Worm (Caenorhabditis elegans) whole organism, young adult: ENCODE results near the gene T14B4.1.
A peak's percentile ranks its signal among the peaks of the same experiment; 100 is the strongest.

Experiments used
- D2030.7 ChIP-seq: fragments of 200-800 bp; sonication (Bioruptor generic); IDR thresholded peaks from 2 replicates; pipeline ENCODE4 v1.3.6; 2022; ENCODE audit warnings: missing genetic modification reagents, missing genetic modification characterization, missing compliant biosample characterization
- F33H1.4 ChIP-seq: fragments of 200-800 bp; sonication (Bioruptor generic); IDR thresholded peaks from 2 replicates; pipeline ENCODE4 v1.3.6; 2022; ENCODE audit warnings: missing genetic modification reagents, missing genetic modification characterization, missing compliant biosample characterization
- F55B11.4 ChIP-seq: sonication (generic microtip); optimal IDR thresholded peaks from 2 replicates; lab custom pipeline; 2016; ENCODE audit warnings: missing compliant biosample characterization, missing genetic modification characterization, borderline replicate concordance; ENCODE audit not compliant: insufficient read depth
- F57C9.4 ChIP-seq: sonication (generic microtip); optimal IDR thresholded peaks from 2 replicates; lab custom pipeline; 2017; ENCODE audit warnings: mild to moderate bottlenecking, missing genetic modification characterization, missing compliant biosample characterization
- K11D2.4 ChIP-seq: fragments of 200-800 bp; sonication (Bioruptor generic); IDR thresholded peaks from 2 replicates; pipeline ENCODE4 v1.3.6; 2022; ENCODE audit warnings: missing genetic modification reagents, missing genetic modification characterization, missing compliant biosample characterization
- K12H6.12 ChIP-seq: fragments of 200-800 bp; sonication (Bioruptor generic); optimal IDR thresholded peaks from 2 replicates; lab custom pipeline; 2018; ENCODE audit warnings: mild to moderate bottlenecking, missing genetic modification characterization, missing compliant biosample characterization
- T07F8.4 ChIP-seq: sonication (generic microtip); optimal IDR thresholded peaks from 2 replicates; lab custom pipeline; 2016; ENCODE audit warnings: mild to moderate bottlenecking, missing genetic modification characterization, moderate library complexity, missing compliant biosample characterization
- Y56A3A.18 ChIP-seq: fragments of 200-800 bp; sonication (Bioruptor generic); IDR thresholded peaks from 2 replicates; pipeline ENCODE4 v1.3.6; 2022; ENCODE audit warnings: missing genetic modification reagents, missing genetic modification characterization, missing compliant biosample characterization
- Y67H2A.10 ChIP-seq: fragments of 200-800 bp; sonication (Bioruptor generic); conservative IDR thresholded peaks from 2 replicates; pipeline ENCODE4 v1.3.6; 2022; ENCODE audit warnings: missing genetic modification reagents, missing genetic modification characterization, missing compliant biosample characterization
- Y79H2A.3 ChIP-seq: fragments of 200-800 bp; sonication (Bioruptor generic); conservative IDR thresholded peaks from 2 replicates; pipeline ENCODE4 v1.3.6; 2022; ENCODE audit warnings: missing genetic modification reagents, missing genetic modification characterization, missing compliant biosample characterization
- Y95B8A.8 ChIP-seq: fragments of 200-800 bp; sonication (Bioruptor generic); IDR thresholded peaks from 2 replicates; pipeline ENCODE4 v1.3.6; 2022; ENCODE audit warnings: missing genetic modification reagents, missing genetic modification characterization, missing compliant biosample characterization
- akir-1 ChIP-seq: fragments of 200-800 bp; sonication (Bioruptor generic); optimal IDR thresholded peaks from 2 replicates; lab custom pipeline; 2018; ENCODE audit warnings: mild to moderate bottlenecking, missing genetic modification characterization, moderate library complexity, missing compliant biosample characterization
- aptf-2 ChIP-seq: fragments of 200-800 bp; sonication (Bioruptor generic); conservative IDR thresholded peaks from 2 replicates; pipeline ENCODE4 v1.3.6; 2022; ENCODE audit warnings: missing genetic modification reagents, missing genetic modification characterization, missing compliant biosample characterization
- aptf-3 ChIP-seq: fragments of 200-800 bp; sonication (Bioruptor generic); IDR thresholded peaks from 2 replicates; pipeline ENCODE4 v1.3.6; 2022; ENCODE audit warnings: missing genetic modification characterization, missing compliant biosample characterization
- atf-7 ChIP-seq: sonication (generic microtip); optimal IDR thresholded peaks from 2 replicates; lab custom pipeline; 2017; ENCODE audit warnings: mild to moderate bottlenecking, missing genetic modification characterization, missing compliant biosample characterization
- attf-5 ChIP-seq: fragments of 200-800 bp; sonication (Bioruptor generic); optimal IDR thresholded peaks from 2 replicates; lab custom pipeline; 2018; ENCODE audit warnings: mild to moderate bottlenecking, missing genetic modification characterization, missing compliant biosample characterization
- attf-6 ChIP-seq: fragments of 200-800 bp; sonication (Bioruptor generic); IDR thresholded peaks from 2 replicates; pipeline ENCODE4 v1.3.6; 2022; ENCODE audit warnings: missing genetic modification reagents, missing genetic modification characterization, missing compliant biosample characterization
- bed-1 ChIP-seq: fragments of 200-800 bp; sonication (Bioruptor generic); IDR thresholded peaks from 2 replicates; pipeline ENCODE4 v1.3.6; 2022; ENCODE audit warnings: missing genetic modification reagents, missing genetic modification characterization, missing compliant biosample characterization
- cebp-1 ChIP-seq, 2 experiments: fragments of 200-800 bp in 1 of 2; sonication (Bioruptor generic) in 1 of 2; sonication (generic microtip) in 1 of 2; IDR thresholded peaks in 1 of 2; optimal IDR thresholded peaks in 1 of 2; 2 replicates each; pipeline versions ENCODE4 v1.3.6 to Lab custom; 2017 to 2022; ENCODE audit warnings: missing compliant biosample characterization in 2 of 2, missing genetic modification characterization in 2 of 2, mild to moderate bottlenecking in 1 of 2, missing genetic modification reagents in 1 of 2, moderate library complexity in 1 of 2
- ceh-27 ChIP-seq: fragments of 200-800 bp; sonication (Bioruptor generic); optimal IDR thresholded peaks from 2 replicates; lab custom pipeline; 2018; ENCODE audit warnings: mild to moderate bottlenecking, missing genetic modification characterization, moderate library complexity, missing compliant biosample characterization
- ceh-58 ChIP-seq: fragments of 200-800 bp; sonication (Bioruptor generic); IDR thresholded peaks from 2 replicates; pipeline ENCODE4 v1.3.6; 2022; ENCODE audit warnings: missing genetic modification characterization, missing compliant biosample characterization
- dpl-1 ChIP-seq: fragments of 150-350 bp; optimal IDR thresholded peaks from 2 replicates; lab custom pipeline; 2014; ENCODE audit warnings: missing biosample characterization, missing genetic modification reagents, missing genetic modification characterization
- ekl-4 ChIP-seq: fragments of 200-800 bp; sonication (Bioruptor generic); IDR thresholded peaks from 2 replicates; pipeline ENCODE4 v1.3.6; 2022; ENCODE audit warnings: missing genetic modification reagents, missing genetic modification characterization, missing compliant biosample characterization
- ets-4 ChIP-seq: fragments of 200-800 bp; sonication (Bioruptor generic); optimal IDR thresholded peaks from 2 replicates; lab custom pipeline; 2018; ENCODE audit warnings: mild to moderate bottlenecking, missing genetic modification characterization, missing compliant biosample characterization
- him-1 ChIP-seq: sonication (generic microtip); optimal IDR thresholded peaks from 2 replicates; lab custom pipeline; 2016; ENCODE audit warnings: missing genotype, missing genetic modification reagents, missing genetic modification characterization, missing compliant biosample characterization
- hsf-1 ChIP-seq: fragments of 200-800 bp; sonication (Bioruptor generic); IDR thresholded peaks from 2 replicates; pipeline ENCODE4 v1.3.6; 2022; ENCODE audit warnings: missing genetic modification reagents, missing genetic modification characterization, missing compliant biosample characterization
- lsy-27 ChIP-seq: sonication (generic microtip); optimal IDR thresholded peaks from 2 replicates; lab custom pipeline; 2017; ENCODE audit warnings: missing genetic modification characterization, mild to moderate bottlenecking, missing compliant biosample characterization, antibody characterized with exemption, missing genotype, borderline replicate concordance; ENCODE audit not compliant: insufficient read depth
- madf-10 ChIP-seq: sonication (generic microtip); optimal IDR thresholded peaks from 2 replicates; lab custom pipeline; 2016; ENCODE audit warnings: mild to moderate bottlenecking, missing genetic modification characterization, missing compliant biosample characterization
- madf-8 ChIP-seq: fragments of 200-800 bp; sonication (Bioruptor generic); conservative IDR thresholded peaks from 2 replicates; pipeline ENCODE4 v1.3.6; 2022; ENCODE audit warnings: missing genetic modification reagents, missing genetic modification characterization, missing compliant biosample characterization
- nfya-2 ChIP-seq: fragments of 200-800 bp; sonication (Bioruptor generic); IDR thresholded peaks from 2 replicates; pipeline ENCODE4 v1.3.6; 2022; ENCODE audit warnings: missing genetic modification reagents, missing genetic modification characterization, missing compliant biosample characterization
- nhr-179 ChIP-seq: sonication (generic microtip); optimal IDR thresholded peaks from 2 replicates; lab custom pipeline; 2016; ENCODE audit warnings: mild to moderate bottlenecking, missing genetic modification characterization, missing compliant biosample characterization
- nhr-80 ChIP-seq: sonication (generic microtip); optimal IDR thresholded peaks from 2 replicates; lab custom pipeline; 2016; ENCODE audit warnings: missing genetic modification characterization, missing compliant biosample characterization
- pha-4 ChIP-seq: fragments of 150-350 bp; sonication (generic microtip); optimal IDR thresholded peaks from 2 replicates; lab custom pipeline; 2014; ENCODE audit warnings: missing biosample characterization, missing genetic modification reagents, missing genetic modification characterization
- rec-8 ChIP-seq, 2 experiments: sonication (generic microtip); optimal IDR thresholded peaks; 2 replicates each; lab custom pipeline; 2016; ENCODE audit warnings: mild to moderate bottlenecking in 2 of 2, missing genetic modification characterization in 2 of 2, missing genetic modification reagents in 2 of 2, missing genotype in 2 of 2, missing biosample characterization in 1 of 2, missing compliant biosample characterization in 1 of 2, moderate library complexity in 1 of 2
- sea-2 ChIP-seq: fragments of 200-800 bp; sonication (Bioruptor generic); IDR thresholded peaks from 2 replicates; pipeline ENCODE4 v1.3.6; 2022; ENCODE audit warnings: missing genetic modification characterization, missing compliant biosample characterization
- snpc-4 ChIP-seq, 5 experiments: fragments of 150-350 bp in 1 of 5; sonication (generic microtip) in 4 of 5; optimal IDR thresholded peaks; 2 replicates each; lab custom pipeline; 2014 to 2018; ENCODE audit warnings: missing genetic modification characterization in 5 of 5, missing biosample characterization in 3 of 5, antibody characterized with exemption in 2 of 5, mild to moderate bottlenecking in 2 of 5, missing compliant biosample characterization in 2 of 5, missing genotype in 2 of 5, moderate library complexity in 2 of 5, missing genetic modification reagents in 1 of 5
- sptf-2 ChIP-seq: fragments of 200-800 bp; sonication (Bioruptor generic); optimal IDR thresholded peaks from 2 replicates; lab custom pipeline; 2018; ENCODE audit warnings: mild to moderate bottlenecking, missing genetic modification characterization, missing compliant biosample characterization
- tbx-9 ChIP-seq: sonication (generic microtip); optimal IDR thresholded peaks from 2 replicates; lab custom pipeline; 2016; ENCODE audit warnings: borderline replicate concordance, missing genetic modification characterization, inconsistent platforms, missing compliant biosample characterization
- unc-62 ChIP-seq: fragments of 150-350 bp; optimal IDR thresholded peaks from 2 replicates; lab custom pipeline; 2014; ENCODE audit warnings: missing biosample characterization, missing genetic modification reagents, missing genetic modification characterization
- zfh-2 ChIP-seq: fragments of 200-800 bp; sonication (Bioruptor generic); conservative IDR thresholded peaks from 2 replicates; pipeline ENCODE4 v1.3.6; 2022; ENCODE audit warnings: missing genetic modification reagents, missing genetic modification characterization, missing compliant biosample characterization
- zim-3 ChIP-seq: sonication (generic microtip); optimal IDR thresholded peaks from 2 replicates; lab custom pipeline; 2017; ENCODE audit warnings: mild to moderate bottlenecking, missing genetic modification characterization, moderate library complexity, missing compliant biosample characterization
- ztf-22 ChIP-seq: fragments of 200-800 bp; sonication (Bioruptor generic); optimal IDR thresholded peaks from 2 replicates; lab custom pipeline; 2018; ENCODE audit warnings: mild to moderate bottlenecking, missing genetic modification characterization, moderate library complexity, missing compliant biosample characterization
- ztf-26 ChIP-seq: sonication (generic microtip); optimal IDR thresholded peaks from 2 replicates; lab custom pipeline; 2017; ENCODE audit warnings: missing genetic modification characterization, missing compliant biosample characterization

Gene T14B4.1

DNA sequence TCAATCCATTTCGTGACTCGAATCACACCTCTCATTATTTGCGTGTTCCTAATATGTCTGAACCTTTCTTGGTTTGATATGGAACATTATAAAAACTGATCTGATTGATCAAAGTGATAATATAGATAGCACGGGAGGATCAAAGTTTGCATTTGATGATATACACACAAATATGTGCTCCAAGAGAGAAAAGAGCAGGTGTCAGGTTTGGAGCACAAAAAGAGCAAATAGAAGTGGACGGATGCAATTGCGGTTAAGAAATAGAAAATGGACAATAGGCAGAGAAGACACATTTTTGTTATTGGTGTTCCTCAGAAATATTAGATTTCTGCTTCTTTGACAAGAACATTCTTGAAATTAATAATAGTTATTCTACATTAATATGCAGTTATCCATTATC, 37.9 kb upstream of the T14B4.1 start, which contains the start of gene C18H9.1:
TSS of gene C18H9.1 (plus strand) at position 301 of the 400 bp plus-strand sequence.
- TF ChIP-seq zim-3 (tag; lab: Kevin White, UChicago) = no peak
- no peak for TF ChIP-seq unc-62 (GFP tag; lab: Kevin White, UChicago)
- no peak for TF ChIP-seq F55B11.4
- TF ChIP-seq pha-4 (tag; lab: Kevin White, UChicago) = no peak
- no peak for TF ChIP-seq sptf-2 (GFP tag; lab: Kevin White, UChicago)
- TF ChIP-seq, all 124 proteins: peak for 0

DNA sequence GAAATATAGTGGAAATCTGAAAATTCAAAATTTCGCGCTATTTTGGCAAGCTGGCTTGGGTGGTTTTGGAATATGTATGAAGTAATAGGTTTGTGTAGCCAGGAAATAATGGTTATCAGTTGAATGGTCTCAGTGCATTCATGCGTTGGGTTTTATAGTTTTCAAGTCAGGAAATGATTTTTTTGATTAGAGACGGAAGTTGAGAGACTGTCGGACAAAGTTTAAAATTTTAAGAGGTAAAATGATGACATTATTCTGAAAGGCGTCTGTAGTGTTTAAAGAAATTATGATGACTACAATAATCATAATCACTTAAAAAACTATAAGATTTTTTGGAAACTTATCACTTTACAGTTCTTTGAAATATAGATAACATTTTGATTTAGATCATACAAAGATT, 35.2 kb upstream of the T14B4.1 start, which contains the start of gene C18H9.6:
TSS of gene C18H9.6 (minus strand) at position 129 of the 400 bp plus-strand sequence.
- TF ChIP-seq zim-3 (tag; lab: Kevin White, UChicago) (no peak), D2030.7 (no peak), bed-1 (GFP tag; lab: Robert Waterston, UW) (no peak), snpc-4 (GFP tag; optimal IDR thresholded peaks at IDR 0.05; lab: Kevin White, UChicago) (no peak), snpc-4 (tag; optimal IDR thresholded peaks at IDR 0.05; lab: Kevin White, UChicago) (no peak), cebp-1 (GFP tag; IDR thresholded peaks at IDR 0.05; lab: Robert Waterston, UW) (no peak), cebp-1 (tag; optimal IDR thresholded peaks at IDR 0.05; lab: Kevin White, UChicago) (no peak), zfh-2 (GFP tag; lab: Robert Waterston, UW) (no peak), F33H1.4 (GFP tag; lab: Robert Waterston, UW) (no peak), madf-10 (tag; lab: Kevin White, UChicago) (no peak), atf-7 (tag; lab: Kevin White, UChicago) (peak; percentile 30), Y56A3A.18 (GFP tag; lab: Robert Waterston, UW) (no peak), attf-5 (GFP tag; lab: Kevin White, UChicago) (no peak), nfya-2 (GFP tag; lab: Robert Waterston, UW) (no peak), K11D2.4 (GFP tag; lab: Robert Waterston, UW) (no peak), Y79H2A.3 (no peak), ztf-26 (tag; lab: Kevin White, UChicago) (no peak), aptf-2 (GFP tag; lab: Robert Waterston, UW) (no peak), Y67H2A.10 (GFP tag; lab: Robert Waterston, UW) (no peak), Y95B8A.8 (no peak), attf-6 (GFP tag; lab: Robert Waterston, UW) (no peak), ztf-22 (GFP tag; lab: Kevin White, UChicago) (peak; percentile 30), ets-4 (peak; percentile 19), nhr-80 (tag; lab: Kevin White, UChicago) (peak; percentile 86), aptf-3 (GFP tag; lab: Robert Waterston, UW) (no peak)

- no peak for TF ChIP-seq ceh-27 (GFP tag; lab: Kevin White, UChicago)
- TF ChIP-seq F57C9.4 (tag; lab: Kevin White, UChicago) = no peak
- no peak for TF ChIP-seq cebp-1 (GFP tag; IDR thresholded peaks at IDR 0.05; lab: Robert Waterston, UW)
- no peak for TF ChIP-seq cebp-1 (tag; optimal IDR thresholded peaks at IDR 0.05; lab: Kevin White, UChicago)
- TF ChIP-seq sea-2 = no peak
- no peak for TF ChIP-seq tbx-9 (tag; lab: Kevin White, UChicago)
- no peak for TF ChIP-seq T07F8.4 (tag; lab: Kevin White, UChicago)
- no peak for TF ChIP-seq madf-8 (GFP tag; lab: Robert Waterston, UW)
- no peak for TF ChIP-seq K12H6.12 (tag; lab: Kevin White, UChicago)
- no peak for TF ChIP-seq dpl-1 (GFP tag; lab: Kevin White, UChicago)
- TF ChIP-seq nhr-179 (tag; lab: Kevin White, UChicago) = no peak
- TF ChIP-seq rec-8 (tag; optimal IDR thresholded peaks at IDR 0.05; lab: Kevin White, UChicago) = no peak
- TF ChIP-seq hsf-1 = no peak
- TF ChIP-seq him-1 (tag; lab: Kevin White, UChicago) = no peak
- no peak for TF ChIP-seq ekl-4 (GFP tag; lab: Robert Waterston, UW)
- no peak for TF ChIP-seq Y67H2A.10 (GFP tag; lab: Robert Waterston, UW)
- TF ChIP-seq lsy-27 (tag; lab: Kevin White, UChicago) = no peak
- no peak for TF ChIP-seq akir-1 (GFP tag; lab: Kevin White, UChicago)
- TF ChIP-seq nfya-2 (GFP tag; lab: Robert Waterston, UW) = no peak
- no peak for TF ChIP-seq ceh-58 (GFP tag; lab: Robert Waterston, UW)
Observed at ce11 chrII:6705593-6706228, 31.0 kb upstream of the T14B4.1 start, which contains the start of gene rpy-1. Gene rpy-1 (minus strand): TSS chrII:6705643.
